Worm (Caenorhabditis elegans) whole organism, young adult: ENCODE results near the gene B0457.6.
A peak's percentile ranks its signal among the peaks of the same experiment; 100 is the strongest.

ENCODE experiments used
- C06A6.2 ChIP-seq: fragments of 200-800 bp; sonication (Bioruptor generic); conservative IDR thresholded peaks from 2 replicates; pipeline ENCODE4 v1.3.6; 2022; ENCODE audit warnings: missing genetic modification characterization, missing compliant biosample characterization
- F22D6.2 ChIP-seq: sonication (generic microtip); optimal IDR thresholded peaks from 2 replicates; lab custom pipeline; 2016; ENCODE audit warnings: mild to moderate bottlenecking, missing genetic modification characterization, missing compliant biosample characterization
- F23B12.7 ChIP-seq: sonication (generic microtip); optimal IDR thresholded peaks from 2 replicates; lab custom pipeline; 2017; ENCODE audit warnings: missing genetic modification characterization, mild to moderate bottlenecking, missing compliant biosample characterization, antibody characterized with exemption, moderate library complexity; ENCODE audit not compliant: insufficient read depth
- F49E8.2 ChIP-seq: sonication (generic microtip); optimal IDR thresholded peaks from 3 replicates; lab custom pipeline; 2017; ENCODE audit warnings: missing genetic modification characterization, mild to moderate bottlenecking, missing compliant biosample characterization, antibody characterized with exemption, moderate library complexity; ENCODE audit not compliant: insufficient read depth
- F57A8.1 ChIP-seq: fragments of 200-800 bp; sonication (Bioruptor generic); optimal IDR thresholded peaks from 2 replicates; lab custom pipeline; 2018; ENCODE audit warnings: mild to moderate bottlenecking, missing genetic modification characterization, moderate library complexity, missing compliant biosample characterization
- K11D2.4 ChIP-seq: fragments of 200-800 bp; sonication (Bioruptor generic); IDR thresholded peaks from 2 replicates; pipeline ENCODE4 v1.3.6; 2022; ENCODE audit warnings: missing genetic modification reagents, missing genetic modification characterization, missing compliant biosample characterization
- K12H6.12 ChIP-seq: fragments of 200-800 bp; sonication (Bioruptor generic); optimal IDR thresholded peaks from 2 replicates; lab custom pipeline; 2018; ENCODE audit warnings: mild to moderate bottlenecking, missing genetic modification characterization, missing compliant biosample characterization
- T26A5.8 ChIP-seq: sonication (generic microtip); optimal IDR thresholded peaks from 2 replicates; lab custom pipeline; 2016; ENCODE audit warnings: missing genetic modification characterization, missing compliant biosample characterization
- Y53F4B.3 ChIP-seq: fragments of 200-800 bp; sonication (Bioruptor generic); IDR thresholded peaks from 2 replicates; pipeline ENCODE4 v1.3.6; 2022; ENCODE audit warnings: missing genetic modification reagents, missing genetic modification characterization, missing compliant biosample characterization
- Y79H2A.3 ChIP-seq: fragments of 200-800 bp; sonication (Bioruptor generic); conservative IDR thresholded peaks from 2 replicates; pipeline ENCODE4 v1.3.6; 2022; ENCODE audit warnings: missing genetic modification reagents, missing genetic modification characterization, missing compliant biosample characterization
- ama-1 ChIP-seq, 3 experiments: fragments of 150-350 bp in 1 of 3; sonication (generic microtip) in 2 of 3; optimal IDR thresholded peaks; 2 replicates each; lab custom pipeline; 2014 to 2018; ENCODE audit warnings: missing biosample characterization in 2 of 3, missing genetic modification characterization in 2 of 3, missing genetic modification reagents in 2 of 3
- aptf-2 ChIP-seq: fragments of 200-800 bp; sonication (Bioruptor generic); conservative IDR thresholded peaks from 2 replicates; pipeline ENCODE4 v1.3.6; 2022; ENCODE audit warnings: missing genetic modification reagents, missing genetic modification characterization, missing compliant biosample characterization
- aptf-3 ChIP-seq: fragments of 200-800 bp; sonication (Bioruptor generic); IDR thresholded peaks from 2 replicates; pipeline ENCODE4 v1.3.6; 2022; ENCODE audit warnings: missing genetic modification characterization, missing compliant biosample characterization
- atf-7 ChIP-seq: sonication (generic microtip); optimal IDR thresholded peaks from 2 replicates; lab custom pipeline; 2017; ENCODE audit warnings: mild to moderate bottlenecking, missing genetic modification characterization, missing compliant biosample characterization
- athp-1 ChIP-seq: sonication (generic microtip); optimal IDR thresholded peaks from 2 replicates; lab custom pipeline; 2017; ENCODE audit warnings: mild to moderate bottlenecking, missing genetic modification characterization, missing compliant biosample characterization
- attf-3 ChIP-seq: fragments of 200-800 bp; sonication (Bioruptor generic); conservative IDR thresholded peaks from 2 replicates; pipeline ENCODE4 v1.3.6; 2022; ENCODE audit warnings: missing genetic modification reagents, missing genetic modification characterization, missing compliant biosample characterization
- attf-5 ChIP-seq: fragments of 200-800 bp; sonication (Bioruptor generic); optimal IDR thresholded peaks from 2 replicates; lab custom pipeline; 2018; ENCODE audit warnings: mild to moderate bottlenecking, missing genetic modification characterization, missing compliant biosample characterization
- bed-2 ChIP-seq: fragments of 200-800 bp; sonication (Bioruptor generic); IDR thresholded peaks from 2 replicates; pipeline ENCODE4 v1.3.6; 2022; ENCODE audit warnings: missing genetic modification reagents, missing genetic modification characterization, missing compliant biosample characterization
- cebp-1 ChIP-seq, 2 experiments: fragments of 200-800 bp in 1 of 2; sonication (Bioruptor generic) in 1 of 2; sonication (generic microtip) in 1 of 2; IDR thresholded peaks in 1 of 2; optimal IDR thresholded peaks in 1 of 2; 2 replicates each; pipeline versions ENCODE4 v1.3.6 to Lab custom; 2017 to 2022; ENCODE audit warnings: missing compliant biosample characterization in 2 of 2, missing genetic modification characterization in 2 of 2, mild to moderate bottlenecking in 1 of 2, missing genetic modification reagents in 1 of 2, moderate library complexity in 1 of 2
- cebp-2 ChIP-seq: fragments of 200-800 bp; sonication (Bioruptor generic); IDR thresholded peaks from 2 replicates; pipeline ENCODE4 v1.3.6; 2022; ENCODE audit warnings: missing genetic modification characterization, missing compliant biosample characterization
- ceh-58 ChIP-seq: fragments of 200-800 bp; sonication (Bioruptor generic); IDR thresholded peaks from 2 replicates; pipeline ENCODE4 v1.3.6; 2022; ENCODE audit warnings: missing genetic modification characterization, missing compliant biosample characterization
- ceh-91 ChIP-seq: fragments of 200-800 bp; sonication (Bioruptor generic); IDR thresholded peaks from 2 replicates; pipeline ENCODE4 v1.3.6; 2022; ENCODE audit warnings: missing genetic modification reagents, missing genetic modification characterization, missing compliant biosample characterization
- dox-1 ChIP-seq: fragments of 200-800 bp; sonication (Bioruptor generic); IDR thresholded peaks from 2 replicates; pipeline ENCODE4 v1.3.6; 2022; ENCODE audit warnings: missing genetic modification reagents, missing genetic modification characterization, missing compliant biosample characterization
- dpl-1 ChIP-seq: fragments of 150-350 bp; optimal IDR thresholded peaks from 2 replicates; lab custom pipeline; 2014; ENCODE audit warnings: missing biosample characterization, missing genetic modification reagents, missing genetic modification characterization
- efl-1 ChIP-seq: fragments of 150-350 bp; optimal IDR thresholded peaks from 2 replicates; lab custom pipeline; 2014; ENCODE audit warnings: missing biosample characterization, missing genetic modification reagents, missing genetic modification characterization
- egl-18 ChIP-seq: fragments of 200-800 bp; sonication (Bioruptor generic); IDR thresholded peaks from 2 replicates; pipeline ENCODE4 v1.3.6; 2022; ENCODE audit warnings: missing genetic modification reagents, missing genetic modification characterization, missing compliant biosample characterization
- egrh-3 ChIP-seq: fragments of 200-800 bp; sonication (Bioruptor generic); IDR thresholded peaks from 2 replicates; pipeline ENCODE4 v1.3.6; 2022; ENCODE audit warnings: missing genetic modification reagents, missing genetic modification characterization, missing compliant biosample characterization
- ets-4 ChIP-seq: fragments of 200-800 bp; sonication (Bioruptor generic); optimal IDR thresholded peaks from 2 replicates; lab custom pipeline; 2018; ENCODE audit warnings: mild to moderate bottlenecking, missing genetic modification characterization, missing compliant biosample characterization
- hlh-26 ChIP-seq: fragments of 200-800 bp; sonication (Bioruptor generic); conservative IDR thresholded peaks from 2 replicates; pipeline ENCODE4 v1.3.6; 2022; ENCODE audit warnings: missing genetic modification reagents, missing genetic modification characterization, missing compliant biosample characterization
- lin-54 ChIP-seq: fragments of 200-800 bp; sonication (Bioruptor generic); optimal IDR thresholded peaks from 2 replicates; lab custom pipeline; 2018; ENCODE audit warnings: mild to moderate bottlenecking, missing genetic modification characterization, missing compliant biosample characterization
- lir-1 ChIP-seq: fragments of 200-800 bp; sonication (Bioruptor generic); conservative IDR thresholded peaks from 2 replicates; pipeline ENCODE4 v1.3.6; 2022; ENCODE audit warnings: missing genetic modification reagents, missing genetic modification characterization, missing compliant biosample characterization
- lsl-1 ChIP-seq: fragments of 200-800 bp; sonication (Bioruptor generic); optimal IDR thresholded peaks from 2 replicates; lab custom pipeline; 2018; ENCODE audit warnings: mild to moderate bottlenecking, missing genetic modification characterization, moderate library complexity, missing compliant biosample characterization
- lsy-27 ChIP-seq: sonication (generic microtip); optimal IDR thresholded peaks from 2 replicates; lab custom pipeline; 2017; ENCODE audit warnings: missing genetic modification characterization, mild to moderate bottlenecking, missing compliant biosample characterization, antibody characterized with exemption, missing genotype, borderline replicate concordance; ENCODE audit not compliant: insufficient read depth
- mes-4 ChIP-seq: sonication (generic microtip); optimal IDR thresholded peaks from 2 replicates; lab custom pipeline; 2016; ENCODE audit warnings: missing genotype, missing genetic modification characterization, missing compliant biosample characterization
- nfya-1 ChIP-seq: sonication (generic microtip); optimal IDR thresholded peaks from 2 replicates; lab custom pipeline; 2017; ENCODE audit warnings: antibody characterized with exemption, missing compliant biosample characterization, missing genetic modification characterization, borderline replicate concordance; ENCODE audit not compliant: insufficient read depth
- nhr-90 ChIP-seq: sonication (generic microtip); optimal IDR thresholded peaks from 2 replicates; lab custom pipeline; 2016; ENCODE audit warnings: missing genotype, mild to moderate bottlenecking, missing genetic modification characterization, missing compliant biosample characterization
- pbrm-1 ChIP-seq: fragments of 200-800 bp; sonication (Bioruptor generic); IDR thresholded peaks from 2 replicates; pipeline ENCODE4 v1.3.6; 2022; ENCODE audit warnings: missing genetic modification reagents, missing genetic modification characterization, missing compliant biosample characterization
- sdz-38 ChIP-seq: sonication (generic microtip); optimal IDR thresholded peaks from 2 replicates; lab custom pipeline; 2016; ENCODE audit warnings: missing genotype, missing genetic modification characterization, missing compliant biosample characterization
- sea-2 ChIP-seq: fragments of 200-800 bp; sonication (Bioruptor generic); IDR thresholded peaks from 2 replicates; pipeline ENCODE4 v1.3.6; 2022; ENCODE audit warnings: missing genetic modification characterization, missing compliant biosample characterization
- snpc-1.1 ChIP-seq: sonication (generic microtip); optimal IDR thresholded peaks from 2 replicates; lab custom pipeline; 2017; ENCODE audit warnings: missing genetic modification characterization, mild to moderate bottlenecking, missing compliant biosample characterization, antibody characterized with exemption, moderate library complexity, missing genotype, missing genetic modification reagents; ENCODE audit not compliant: insufficient read depth
- tlf-1 ChIP-seq: fragments of 200-800 bp; sonication (Bioruptor generic); optimal IDR thresholded peaks from 2 replicates; lab custom pipeline; 2018; ENCODE audit warnings: mild to moderate bottlenecking, missing genetic modification characterization, missing compliant biosample characterization
- unc-130 ChIP-seq: sonication (generic microtip); optimal IDR thresholded peaks from 2 replicates; lab custom pipeline; 2016; ENCODE audit warnings: missing genetic modification reagents, missing genetic modification characterization, missing compliant biosample characterization
- zim-3 ChIP-seq: sonication (generic microtip); optimal IDR thresholded peaks from 2 replicates; lab custom pipeline; 2017; ENCODE audit warnings: mild to moderate bottlenecking, missing genetic modification characterization, moderate library complexity, missing compliant biosample characterization
- ztf-22 ChIP-seq: fragments of 200-800 bp; sonication (Bioruptor generic); optimal IDR thresholded peaks from 2 replicates; lab custom pipeline; 2018; ENCODE audit warnings: mild to moderate bottlenecking, missing genetic modification characterization, moderate library complexity, missing compliant biosample characterization
- ztf-25 ChIP-seq: fragments of 200-800 bp; sonication (Bioruptor generic); IDR thresholded peaks from 2 replicates; pipeline ENCODE4 v1.3.6; 2022; ENCODE audit warnings: missing genetic modification reagents, missing genetic modification characterization, missing compliant biosample characterization
- ztf-28 ChIP-seq: fragments of 200-800 bp; sonication (Bioruptor generic); IDR thresholded peaks from 2 replicates; pipeline ENCODE4 v1.3.6; 2022; ENCODE audit warnings: missing genetic modification reagents, missing genetic modification characterization, missing compliant biosample characterization

The B0457.6 gene

DNA sequence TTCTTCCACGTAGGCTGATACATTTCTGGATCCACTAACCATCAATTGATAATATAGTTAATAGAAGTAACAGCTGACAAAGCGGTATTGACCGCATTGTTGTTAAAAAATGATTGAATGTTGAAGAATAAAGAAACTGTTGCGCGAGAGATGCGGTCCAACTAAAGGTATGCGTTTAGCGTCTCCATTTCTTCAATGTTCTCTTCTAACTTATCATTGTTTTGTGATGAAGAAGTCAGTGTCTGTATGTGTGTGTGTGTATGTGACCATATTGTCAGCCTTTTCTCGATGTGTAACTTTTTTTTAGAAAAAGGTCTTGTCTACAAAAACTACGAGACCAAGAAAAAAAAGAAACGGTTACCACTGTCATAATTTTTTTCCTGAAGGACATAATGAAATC is 4.2 kb downstream of the B0457.6 start, which contains the start of gene B0457.2:
B0457.2 (minus strand) TSS at position 101 of the 400 bp plus-strand sequence.
- no peak for TF ChIP-seq athp-1 (tag; lab: Kevin White, UChicago)
- TF ChIP-seq Y79H2A.3 (GFP tag; lab: Robert Waterston, UW), result no peak
- no peak for TF ChIP-seq dox-1 (GFP tag; lab: Robert Waterston, UW)
- no peak for TF ChIP-seq pbrm-1 (GFP tag; lab: Robert Waterston, UW)
- TF ChIP-seq ceh-58 (GFP tag; lab: Robert Waterston, UW), result no peak
- no peak for TF ChIP-seq sdz-38
- no peak for TF ChIP-seq F22D6.2 (tag; lab: Kevin White, UChicago)
- TF ChIP-seq T26A5.8, result no peak
- no peak for TF ChIP-seq attf-5 (GFP tag; lab: Kevin White, UChicago)
- no peak for TF ChIP-seq mes-4
- no peak for TF ChIP-seq lsl-1 (GFP tag; lab: Kevin White, UChicago)
- TF ChIP-seq unc-130, result no peak
- no peak for TF ChIP-seq nfya-1 (tag; lab: Kevin White, UChicago)
- TF ChIP-seq ceh-91 (GFP tag; lab: Robert Waterston, UW), result no peak

DNA sequence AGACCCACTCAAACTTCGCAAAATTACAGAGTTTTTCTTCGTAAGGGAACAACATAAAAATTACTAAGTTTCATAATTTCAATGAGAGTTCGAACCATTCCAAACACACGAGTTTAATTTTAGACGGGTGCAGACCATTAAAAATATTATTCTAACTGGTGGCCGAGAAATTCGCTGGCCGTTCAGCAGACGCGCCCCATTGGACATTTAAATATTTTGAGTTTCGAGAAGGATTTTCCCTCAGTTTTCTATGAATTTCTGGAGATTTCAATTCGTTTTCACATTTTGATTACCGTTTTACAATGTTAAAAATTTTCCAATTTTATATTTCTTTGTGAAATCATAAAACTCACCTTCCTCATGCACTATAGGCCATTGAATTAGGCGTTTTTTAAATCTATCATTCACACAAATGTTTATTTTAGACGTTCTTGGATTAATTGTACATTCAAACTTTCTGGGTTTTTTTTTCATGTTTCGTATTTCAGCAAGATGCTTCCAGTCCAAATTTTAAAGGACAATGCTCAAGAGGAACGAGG is 5.1 kb downstream of the B0457.6 start, which contains the start of gene cct-2:
cct-2 (plus strand) TSS at position 489 of the 539 bp plus-strand sequence.
- TF ChIP-seq ztf-22 (GFP tag; lab: Kevin White, UChicago) (no peak), Y53F4B.3 (GFP tag; lab: Robert Waterston, UW) (no peak), lsy-27 (tag; lab: Kevin White, UChicago) (no peak), ztf-28 (no peak), ama-1 (optimal IDR thresholded peaks at IDR 0.05; lab: Kevin White, UChicago) (no peak), ama-1 (GFP tag; optimal IDR thresholded peaks at IDR 0.05; lab: Kevin White, UChicago) (no peak), hlh-26 (GFP tag; lab: Robert Waterston, UW) (no peak), ceh-91 (GFP tag; lab: Robert Waterston, UW) (no peak), aptf-3 (GFP tag; lab: Robert Waterston, UW) (no peak), snpc-1.1 (tag; lab: Kevin White, UChicago) (no peak), C06A6.2 (GFP tag; lab: Robert Waterston, UW) (no peak), sea-2 (GFP tag; lab: Robert Waterston, UW) (no peak), efl-1 (GFP tag; lab: Kevin White, UChicago) (no peak), attf-5 (GFP tag; lab: Kevin White, UChicago) (peak; percentile 39), aptf-2 (no peak), attf-3 (no peak), lir-1 (no peak), bed-2 (GFP tag; lab: Robert Waterston, UW) (no peak), tlf-1 (GFP tag; lab: Kevin White, UChicago) (no peak), mes-4 (no peak), F57A8.1 (no peak), zim-3 (tag; lab: Kevin White, UChicago) (no peak), egrh-3 (GFP tag; lab: Robert Waterston, UW) (no peak), K12H6.12 (no peak), nhr-90 (tag; lab: Kevin White, UChicago) (no peak), F49E8.2 (tag; lab: Kevin White, UChicago) (peak; percentile 7), ztf-25 (GFP tag; lab: Robert Waterston, UW) (no peak), ets-4 (GFP tag; lab: Kevin White, UChicago) (no peak), F23B12.7 (tag; lab: Kevin White, UChicago) (no peak), cebp-2 (GFP tag; lab: Robert Waterston, UW) (no peak), egl-18 (GFP tag; lab: Robert Waterston, UW) (no peak), dpl-1 (no peak), lin-54 (GFP tag; lab: Kevin White, UChicago) (peak; percentile 2), atf-7 (tag; lab: Kevin White, UChicago) (no peak), cebp-1 (GFP tag; IDR thresholded peaks at IDR 0.05; lab: Robert Waterston, UW) (no peak), cebp-1 (tag; optimal IDR thresholded peaks at IDR 0.05; lab: Kevin White, UChicago) (no peak), K11D2.4 (GFP tag; lab: Robert Waterston, UW) (no peak)
